Worm (Caenorhabditis elegans) whole organism, L4/young adult: ENCODE results near the gene sre-41.

Experiments
- W03F9.2 ChIP-seq: fragments of 150-350 bp; optimal IDR thresholded peaks from 2 replicates; lab custom pipeline; 2014; ENCODE audit warnings: missing biosample characterization, missing genetic modification characterization
- him-1 ChIP-seq: sonication (generic microtip); optimal IDR thresholded peaks from 2 replicates; lab custom pipeline; 2016; ENCODE audit warnings: missing genotype, missing genetic modification reagents, missing genetic modification characterization, missing compliant biosample characterization

- TF ChIP-seq him-1 (tag; lab: Kevin White, UChicago) (no peak), W03F9.2 (no peak)
Measured at ce11 chrII:12393690-12394089, 5.6 kb downstream of the sre-41 start, which contains the start of gene Y57A10B.7.
